Fruit fly (Drosophila melanogaster) whole organism, embryonic: ENCODE results near the gene CG42671.

Source experiments
- Atf-2 ChIP-seq: fragments of 200-800 bp; sonication (Bioruptor generic); optimal IDR thresholded peaks from 2 replicates; lab custom pipeline; 2016; ENCODE audit warnings: missing biosample characterization, missing genetic modification characterization
- B-H1 ChIP-seq: fragments of 200-800 bp; sonication (Bioruptor generic); IDR thresholded peaks from 3 replicates; pipeline ENCODE4 v1.3.6; 2022; ENCODE audit warnings: missing biosample characterization, missing genetic modification characterization
- BtbVII ChIP-seq: fragments of 200-800 bp; sonication (Bioruptor generic); optimal IDR thresholded peaks from 3 replicates; lab custom pipeline; 2017; ENCODE audit warnings: missing biosample characterization, mild to moderate bottlenecking, missing genetic modification characterization
- CG10543 ChIP-seq: fragments of 200-800 bp; sonication (Bioruptor generic); optimal IDR thresholded peaks from 3 replicates; lab custom pipeline; 2017; ENCODE audit warnings: missing biosample characterization, mild to moderate bottlenecking, missing genetic modification characterization, moderate library complexity
- CG10959 ChIP-seq: fragments of 200-800 bp; sonication (Bioruptor generic); IDR thresholded peaks from 2 replicates; pipeline ENCODE4 v1.3.6; 2022; ENCODE audit warnings: missing biosample characterization, missing genetic modification characterization
- CG11085 ChIP-seq: fragments of 200-800 bp; sonication (Bioruptor generic); IDR thresholded peaks from 2 replicates; pipeline ENCODE4 v1.3.6; 2022; ENCODE audit warnings: missing biosample characterization, missing genetic modification characterization
- CG1233 ChIP-seq: fragments of 200-800 bp; sonication (Bioruptor generic); optimal IDR thresholded peaks from 4 replicates; lab custom pipeline; 2018; ENCODE audit warnings: missing biosample characterization, mild to moderate bottlenecking, missing genetic modification characterization
- CG13624 ChIP-seq: fragments of 200-800 bp; sonication (Bioruptor generic); optimal IDR thresholded peaks from 2 replicates; lab custom pipeline; 2016; ENCODE audit warnings: missing biosample characterization, missing genetic modification characterization
- CG14441 ChIP-seq: fragments of 200-800 bp; sonication (Bioruptor generic); IDR thresholded peaks from 2 replicates; pipeline ENCODE4 v1.3.6; 2022; ENCODE audit warnings: missing biosample characterization, missing genetic modification characterization
- CG15696 ChIP-seq: fragments of 200-800 bp; sonication (Bioruptor generic); optimal IDR thresholded peaks from 2 replicates; lab custom pipeline; 2019; ENCODE audit warnings: missing biosample characterization, mild to moderate bottlenecking, missing genetic modification characterization, moderate library complexity
- CG1647 ChIP-seq: fragments of 200-800 bp; sonication (Bioruptor generic); optimal IDR thresholded peaks from 3 replicates; lab custom pipeline; 2016; ENCODE audit warnings: missing biosample characterization, missing genetic modification characterization
- CG16863 ChIP-seq: fragments of 200-800 bp; sonication (Bioruptor generic); optimal IDR thresholded peaks from 3 replicates; lab custom pipeline; 2016; ENCODE audit warnings: missing biosample characterization, missing genetic modification characterization
- CG2678 ChIP-seq: fragments of 200-800 bp; sonication (Bioruptor generic); optimal IDR thresholded peaks from 3 replicates; lab custom pipeline; 2019; ENCODE audit warnings: missing biosample characterization, mild to moderate bottlenecking, missing genetic modification characterization, moderate library complexity
- CG32772 ChIP-seq: fragments of 200-800 bp; sonication (Bioruptor generic); IDR thresholded peaks from 2 replicates; pipeline ENCODE4 v1.3.6; 2022; ENCODE audit warnings: missing biosample characterization, missing genetic modification characterization
- CG4282 ChIP-seq: fragments of 200-800 bp; sonication (Bioruptor generic); optimal IDR thresholded peaks from 2 replicates; lab custom pipeline; 2016; ENCODE audit warnings: missing biosample characterization, missing genetic modification characterization
- CG4328 ChIP-seq: fragments of 200-800 bp; sonication (Bioruptor generic); optimal IDR thresholded peaks from 3 replicates; lab custom pipeline; 2017; ENCODE audit warnings: missing biosample characterization, missing genetic modification reagents, missing genetic modification characterization
- CG5953 ChIP-seq: fragments of 200-800 bp; sonication (Bioruptor generic); IDR thresholded peaks from 2 replicates; pipeline ENCODE4 v1.3.6; 2022; ENCODE audit warnings: missing biosample characterization, missing genetic modification characterization
- CG6654 ChIP-seq: fragments of 200-800 bp; sonication (Bioruptor generic); optimal IDR thresholded peaks from 2 replicates; lab custom pipeline; 2017; ENCODE audit warnings: missing biosample characterization, mild to moderate bottlenecking, missing genetic modification characterization
- CG7963 ChIP-seq: fragments of 200-800 bp; sonication (Bioruptor generic); IDR thresholded peaks from 3 replicates; pipeline ENCODE4 v1.3.6; 2022; ENCODE audit warnings: missing biosample characterization, missing genetic modification characterization; ENCODE audit not compliant: partially characterized antibody
- CkIIα-i1 ChIP-seq: fragments of 200-800 bp; sonication (Bioruptor generic); IDR thresholded peaks from 2 replicates; pipeline ENCODE4 v1.3.6; 2022; ENCODE audit warnings: missing biosample characterization, missing genetic modification characterization
- E2f1 ChIP-seq: fragments of 200-800 bp; sonication (Bioruptor generic); IDR thresholded peaks from 2 replicates; pipeline ENCODE4 v1.3.6; 2022; ENCODE audit warnings: missing biosample characterization, missing genetic modification characterization
- Ets97D ChIP-seq: fragments of 200-800 bp; sonication (Bioruptor generic); optimal IDR thresholded peaks from 3 replicates; lab custom pipeline; 2016; ENCODE audit warnings: missing biosample characterization, missing genetic modification characterization
- Fer1 ChIP-seq: fragments of 200-800 bp; sonication (Bioruptor generic); optimal IDR thresholded peaks from 2 replicates; lab custom pipeline; 2017; ENCODE audit warnings: missing biosample characterization, mild to moderate bottlenecking, missing genetic modification characterization
- Fer3 ChIP-seq: fragments of 200-800 bp; sonication (Bioruptor generic); optimal IDR thresholded peaks from 2 replicates; lab custom pipeline; 2018; ENCODE audit warnings: missing biosample characterization, mild to moderate bottlenecking, missing genetic modification characterization, moderate library complexity
- Hand ChIP-seq: fragments of 200-800 bp; sonication (Bioruptor generic); optimal IDR thresholded peaks from 2 replicates; lab custom pipeline; 2017; ENCODE audit warnings: mild to moderate bottlenecking, missing biosample characterization, missing genetic modification reagents, missing genetic modification characterization
- Hr51 ChIP-seq, 2 experiments: fragments of 200-800 bp; sonication (Bioruptor generic); optimal IDR thresholded peaks; 2 replicates in 1 of 2; 3 replicates in 1 of 2; lab custom pipeline; 2016 to 2018; ENCODE audit warnings: missing biosample characterization in 2 of 2, missing genetic modification characterization in 2 of 2, mild to moderate bottlenecking in 1 of 2, moderate library complexity in 1 of 2
- PHDP ChIP-seq: fragments of 200-800 bp; sonication (Bioruptor generic); optimal IDR thresholded peaks from 3 replicates; lab custom pipeline; 2018; ENCODE audit warnings: missing biosample characterization, mild to moderate bottlenecking, missing genetic modification characterization, moderate library complexity
- al ChIP-seq: fragments of 200-800 bp; sonication (Bioruptor generic); IDR thresholded peaks from 2 replicates; pipeline ENCODE4 v1.3.6; 2022; ENCODE audit warnings: missing biosample characterization, missing genetic modification characterization
- aop ChIP-seq: fragments of 200-800 bp; sonication (Bioruptor generic); IDR thresholded peaks from 2 replicates; pipeline ENCODE4 v1.3.6; 2022; ENCODE audit warnings: missing biosample characterization, missing genetic modification characterization
- cad ChIP-seq: fragments of >200 bp; optimal IDR thresholded peaks from 2 replicates; lab custom pipeline; 2017; ENCODE audit warnings: missing biosample characterization, missing genetic modification characterization
- chinmo ChIP-seq: fragments of 200-800 bp; sonication (Bioruptor generic); IDR thresholded peaks from 4 replicates; pipeline ENCODE4 v1.3.6; 2022; ENCODE audit warnings: missing biosample characterization, missing genetic modification characterization; ENCODE audit not compliant: partially characterized antibody
- dmrt99B ChIP-seq: fragments of 200-800 bp; sonication (Bioruptor generic); optimal IDR thresholded peaks from 2 replicates; lab custom pipeline; 2018; ENCODE audit warnings: missing biosample characterization, mild to moderate bottlenecking, missing genetic modification characterization, moderate library complexity
- gce ChIP-seq: fragments of 200-800 bp; sonication (Bioruptor generic); IDR thresholded peaks from 3 replicates; pipeline ENCODE4 v1.3.6; 2022; ENCODE audit warnings: missing biosample characterization, missing genetic modification characterization
- gcm ChIP-seq: fragments of 200-800 bp; sonication (Bioruptor generic); optimal IDR thresholded peaks from 2 replicates; lab custom pipeline; 2019; ENCODE audit warnings: missing biosample characterization, mild to moderate bottlenecking, missing genetic modification characterization, moderate library complexity
- grn ChIP-seq: fragments of 200-800 bp; sonication (Bioruptor generic); optimal IDR thresholded peaks from 3 replicates; lab custom pipeline; 2017; ENCODE audit warnings: missing biosample characterization, missing genetic modification characterization
- jing ChIP-seq: fragments of 200-800 bp; sonication (Bioruptor generic); optimal IDR thresholded peaks from 2 replicates; lab custom pipeline; 2018; ENCODE audit warnings: missing biosample characterization, mild to moderate bottlenecking, missing genetic modification characterization
- kay ChIP-seq: fragments of 200-800 bp; sonication (Bioruptor generic); optimal IDR thresholded peaks from 2 replicates; lab custom pipeline; 2016; ENCODE audit warnings: missing biosample characterization, missing genetic modification characterization
- prd ChIP-seq, 3 experiments: fragments of >200 bp in 2 of 3; fragments of 200-800 bp in 1 of 3; sonication (Bioruptor generic) in 1 of 3; optimal IDR thresholded peaks in 2 of 3; IDR thresholded peaks in 1 of 3; 2 replicates in 2 of 3; 3 replicates in 1 of 3; pipeline versions ENCODE4 v1.3.6 to Lab custom; 2017 to 2022; ENCODE audit warnings: missing biosample characterization in 1 of 3, missing genetic modification characterization in 1 of 3
- pros ChIP-seq: fragments of 200-800 bp; sonication (Bioruptor generic); optimal IDR thresholded peaks from 3 replicates; lab custom pipeline; 2019; ENCODE audit warnings: missing biosample characterization, mild to moderate bottlenecking, missing genetic modification characterization, moderate library complexity
- sens ChIP-seq: fragments of 200-800 bp; sonication (Bioruptor generic); peaks from one replicate; lab custom pipeline; 2016; ENCODE audit warnings: missing biosample characterization, missing genetic modification characterization
- seq ChIP-seq: fragments of 200-800 bp; sonication (Bioruptor generic); IDR thresholded peaks from 2 replicates; pipeline ENCODE4 v1.3.6; 2022; ENCODE audit warnings: missing biosample characterization, missing genetic modification characterization
- sim ChIP-seq: fragments of 200-800 bp; sonication (Bioruptor generic); IDR thresholded peaks from 2 replicates; pipeline ENCODE4 v1.3.6; 2022; ENCODE audit warnings: missing biosample characterization, missing genetic modification characterization
- sr ChIP-seq: fragments of 200-800 bp; sonication (Bioruptor generic); IDR thresholded peaks from 3 replicates; pipeline ENCODE4 v1.3.6; 2022; ENCODE audit warnings: missing biosample characterization, missing genetic modification characterization
- tll ChIP-seq, 2 experiments: fragments of 200-800 bp in 1 of 2; fragments of >200 bp in 1 of 2; sonication (Bioruptor generic) in 1 of 2; optimal IDR thresholded peaks; 2 replicates each; lab custom pipeline; 2017 to 2019; ENCODE audit warnings: missing biosample characterization in 2 of 2, missing genetic modification characterization in 2 of 2, mild to moderate bottlenecking in 1 of 2, moderate library complexity in 1 of 2
- trh ChIP-seq: fragments of 200-800 bp; sonication (Bioruptor generic); optimal IDR thresholded peaks from 2 replicates; lab custom pipeline; 2016; ENCODE audit warnings: missing biosample characterization, missing genetic modification characterization
- tup ChIP-seq: fragments of 200-800 bp; sonication (Bioruptor generic); optimal IDR thresholded peaks from 2 replicates; lab custom pipeline; 2016; ENCODE audit warnings: missing biosample characterization, mild to moderate bottlenecking, missing genetic modification characterization, moderate library complexity
- vfl ChIP-seq: fragments of 200-800 bp; sonication (Bioruptor generic); optimal IDR thresholded peaks from 2 replicates; lab custom pipeline; 2016; ENCODE audit warnings: missing biosample characterization, missing genetic modification characterization
- vvl ChIP-seq: fragments of 200-800 bp; sonication (Bioruptor generic); IDR thresholded peaks from 2 replicates; pipeline ENCODE4 v1.3.6; 2022; ENCODE audit warnings: missing biosample characterization, missing genetic modification characterization
- wor ChIP-seq: fragments of 200-800 bp; sonication (Bioruptor generic); IDR thresholded peaks from 2 replicates; pipeline ENCODE4 v1.3.6; 2022; ENCODE audit warnings: missing biosample characterization, missing genetic modification characterization

Gene CG42671

dm6 chr3L:11204852-11205251, 9.5 kb upstream of the CG42671 start (continued):
- TF ChIP-seq CG10543 (GFP tag; lab: Kevin White, UChicago) (no peak), gce (no peak), Ets97D (GFP tag; lab: Kevin White, UChicago) (no peak), vvl (GFP tag; lab: Robert Waterston, UW) (peak; percentile 44; the same call in 1 of the 2 replicates), aop (GFP tag; lab: Robert Waterston, UW) (no peak), CG4328 (GFP tag; lab: Kevin White, UChicago) (no peak), CG6654 (GFP tag; lab: Kevin White, UChicago) (no peak), cad (GFP tag; lab: Kevin White, UChicago) (no peak), CG10959 (GFP tag; lab: Robert Waterston, UW) (no peak), CG5953 (GFP tag; lab: Robert Waterston, UW) (no peak), Atf-2 (no peak), sens (GFP tag; lab: Kevin White, UChicago) (no peak), kay (GFP tag; lab: Kevin White, UChicago) (no peak), CG2678 (peak; percentile 48), CG15696 (tag; lab: Kevin White, UChicago) (no peak), CG16863 (no peak), B-H1 (GFP tag; lab: Robert Waterston, UW) (no peak), BtbVII (GFP tag; lab: Kevin White, UChicago) (no peak), Hand (GFP tag; lab: Kevin White, UChicago) (no peak), tup (GFP tag; lab: Kevin White, UChicago) (no peak), Hr51 (GFP tag; optimal IDR thresholded peaks at IDR 0.05; lab: Kevin White, UChicago) (no peak), tll (GFP tag; optimal IDR thresholded peaks at IDR 0.05; lab: Kevin White, UChicago) (no peak), gcm (GFP tag; lab: Kevin White, UChicago) (no peak), CG32772 (peak; percentile 17; the same call in 1 of the 2 replicates), dmrt99B (tag; lab: Kevin White, UChicago) (no peak), CG7963 (GFP tag; lab: Robert Waterston, UW) (no peak), seq (no peak), CG11085 (GFP tag; lab: Robert Waterston, UW) (no peak)

DNA sequence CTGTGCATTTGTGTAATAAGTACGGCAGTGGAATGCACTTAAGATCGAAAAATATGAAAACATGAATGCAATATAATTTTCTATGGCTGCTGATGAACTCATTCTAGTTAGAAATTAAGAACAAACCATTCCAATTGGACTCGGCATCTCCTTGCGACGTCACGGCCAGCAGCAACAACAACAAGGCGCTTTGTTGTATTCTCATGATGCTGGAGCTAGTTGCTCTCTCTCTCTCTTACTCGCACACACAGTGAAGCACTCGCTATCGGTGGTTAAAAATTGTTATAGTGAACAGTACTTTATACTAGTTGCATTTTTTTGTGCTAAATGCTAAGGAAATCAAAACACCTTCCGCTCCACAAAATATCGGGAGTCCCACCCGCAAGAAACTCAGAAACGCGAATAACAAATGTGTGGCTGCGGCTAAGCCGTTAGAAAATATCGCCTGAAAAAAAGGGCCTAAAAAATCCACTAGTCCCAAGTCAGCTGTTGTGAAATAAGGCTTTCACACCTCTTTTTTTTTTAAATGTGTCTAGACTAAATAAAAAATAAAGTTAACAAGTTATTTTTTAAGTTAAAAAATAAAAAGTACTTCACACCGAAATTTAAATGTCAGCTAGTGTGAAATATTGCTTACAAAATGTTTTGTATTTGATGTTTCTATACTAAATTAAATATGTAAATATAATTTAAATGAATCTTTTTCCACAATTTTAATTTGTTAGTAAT, 8.5 kb upstream of the CG42671 start, which contains the start of gene Plod:
Gene Plod (minus strand): TSS at position 409 of the 729 bp plus-strand sequence.
- peak; percentile 67 for TF ChIP-seq CG13624
- TF ChIP-seq CG14441 (GFP tag; lab: Robert Waterston, UW) = no peak
- TF ChIP-seq E2f1 (GFP tag; lab: Robert Waterston, UW) = peak; percentile 57
- peak; percentile 67 for TF ChIP-seq PHDP
- no peak for TF ChIP-seq aop (GFP tag; lab: Robert Waterston, UW)
- TF ChIP-seq prd (optimal IDR thresholded peaks at IDR 0.05; lab: Kevin White, UChicago) = no peak
- TF ChIP-seq prd (GFP tag; IDR thresholded peaks at IDR 0.05; lab: Robert Waterston, UW) = peak; percentile 55
- peak; percentile 39 for TF ChIP-seq Fer3 (tag; lab: Kevin White, UChicago)
- no peak for TF ChIP-seq CkIIα-i1
- peak; percentile 73; the same call in 2 of the 4 replicates for TF ChIP-seq chinmo (GFP tag; lab: Robert Waterston, UW)
- no peak for TF ChIP-seq grn (GFP tag; lab: Kevin White, UChicago)
- peak; percentile 50; the same call in 1 of the 3 replicates for TF ChIP-seq B-H1 (GFP tag; lab: Robert Waterston, UW)
- TF ChIP-seq sr (GFP tag; lab: Robert Waterston, UW) = 0 out of 3 replicates have a peak, but pooled peaks have one; percentile 14
- TF ChIP-seq jing = no peak
- TF ChIP-seq wor (GFP tag; lab: Robert Waterston, UW) = no peak
- TF ChIP-seq Fer1 = peak; percentile 30
- TF ChIP-seq pros (GFP tag; lab: Kevin White, UChicago) = no peak
- TF ChIP-seq CG1647 = peak; percentile 32
- TF ChIP-seq al (GFP tag; lab: Robert Waterston, UW) = no peak
- TF ChIP-seq CG1233 (GFP tag; lab: Kevin White, UChicago) = peak; percentile 17
- no peak for TF ChIP-seq sim (GFP tag; lab: Robert Waterston, UW)
- TF ChIP-seq vfl (GFP tag; lab: Kevin White, UChicago) = peak; percentile 56
- no peak for TF ChIP-seq CG4282 (GFP tag; lab: Kevin White, UChicago)
- TF ChIP-seq trh (GFP tag; lab: Kevin White, UChicago) = no peak
